Fruit fly (Drosophila melanogaster): ENCODE results near the gene Noc1.

DNA sequence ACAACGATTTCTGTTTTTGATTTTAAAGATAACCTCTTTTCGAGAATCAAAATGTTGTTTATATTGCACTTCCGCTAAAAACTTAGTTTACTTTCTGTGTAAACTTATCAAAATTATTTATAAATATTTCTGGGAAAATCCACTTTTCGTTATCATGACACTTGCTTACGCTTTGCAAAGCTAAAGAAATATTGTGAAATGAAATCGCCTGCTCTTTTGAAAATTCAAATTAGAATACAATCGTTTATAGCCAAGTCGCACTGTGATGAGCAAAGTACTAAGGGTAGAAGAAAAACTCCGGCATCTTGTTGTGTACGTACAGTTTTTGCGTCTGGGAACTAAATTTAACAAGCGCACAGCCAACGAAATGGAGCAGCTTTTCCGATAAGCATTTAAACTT, 49.9 kb downstream of the Noc1 start:
- TF ChIP-seq Doc2 (GFP tag; IDR thresholded peaks at IDR 0.05) (no peak), Aef1 (GFP tag; IDR thresholded peaks at IDR 0.05) (no peak), kay (GFP tag; optimal IDR thresholded peaks at IDR 0.05) (no peak), ttk (GFP tag; IDR thresholded peaks at IDR 0.05) (no peak), nerfin-2 (GFP tag; IDR thresholded peaks at IDR 0.05; ENCODE audit: partially characterized antibody) (no peak), ci (GFP tag; IDR thresholded peaks at IDR 0.05) (no peak), danr (GFP tag; IDR thresholded peaks at IDR 0.05) (no peak), tap (tag; optimal IDR thresholded peaks at IDR 0.05) (no peak)
